Worm (Caenorhabditis elegans): ENCODE data around the gene klf-1.

DNA sequence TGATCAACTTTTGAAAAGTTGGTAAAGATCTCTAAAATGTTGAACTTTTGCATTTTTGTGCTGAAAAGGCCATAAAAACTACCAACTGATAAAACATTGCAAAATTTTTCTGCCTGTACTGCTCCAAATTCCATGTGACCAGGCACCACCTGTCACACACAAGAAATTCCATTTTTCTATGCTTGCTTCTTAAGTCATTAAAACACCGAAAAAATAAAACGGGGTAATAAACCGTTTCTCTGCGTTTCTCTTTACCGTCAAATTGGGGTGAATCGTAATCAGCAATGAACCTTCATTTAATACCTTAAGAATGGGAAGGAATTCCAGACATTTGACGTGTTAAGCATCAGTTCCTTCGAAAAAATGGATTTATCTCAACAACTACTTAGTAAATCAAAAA, 4.4 kb upstream of the klf-1 start:
- TF ChIP-seq ama-1 (optimal IDR thresholded peaks at IDR 0.05) (no peak), tra-4 (tag; optimal IDR thresholded peaks at IDR 0.05) (no peak), ceh-36 (tag; optimal IDR thresholded peaks at IDR 0.05) (no peak), hnd-1 (tag; optimal IDR thresholded peaks at IDR 0.05) (no peak)
